In the genomic region with DNA sequence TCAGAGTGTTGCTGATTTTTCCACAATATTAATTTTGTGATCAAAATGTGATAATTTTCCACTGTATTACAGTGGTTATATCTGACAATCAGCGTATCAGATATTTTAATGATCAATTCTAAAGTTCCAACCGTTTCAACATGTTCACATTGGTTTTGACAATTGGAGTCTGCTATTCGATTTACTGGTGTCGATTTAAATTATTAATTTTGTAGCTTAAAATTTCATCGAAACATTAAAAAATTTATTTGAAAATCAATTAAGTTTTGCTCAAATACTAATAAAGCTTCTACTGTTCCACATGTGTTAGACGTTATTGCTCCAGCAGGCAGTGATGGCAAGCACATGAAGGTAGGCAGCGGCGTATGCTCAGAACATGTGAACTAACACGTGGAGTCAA, we compare ENCODE assay signal across 3 worm cellular contexts.
TF ChIP-seq lines count a peak whose summit lies in the region.

No protein-coding gene starts in this region.

TF ChIP-seq in whole organism, L1 larva, 84 proteins besides CTCF, POLR2A, EP300 and RAD21:
- no peak for TF ChIP-seq C04F5.9 (tag; optimal IDR thresholded peaks at IDR 0.05; lab: Kevin White, UChicago)
- TF ChIP-seq tbx-2 (tag; optimal IDR thresholded peaks at IDR 0.05; lab: Kevin White, UChicago) = no peak
- no peak for TF ChIP-seq unc-98 (GFP tag; IDR thresholded peaks at IDR 0.05; lab: Robert Waterston, UW)
- no peak for TF ChIP-seq elt-3 (tag; optimal IDR thresholded peaks at IDR 0.05; lab: Kevin White, UChicago)
- TF ChIP-seq dsc-1 (tag; optimal IDR thresholded peaks at IDR 0.05; lab: Kevin White, UChicago) = peak; percentile 19
- no peak for TF ChIP-seq tlp-1 (tag; optimal IDR thresholded peaks at IDR 0.05; lab: Kevin White, UChicago)

TF ChIP-seq in whole organism, L4 larva, 104 proteins besides CTCF, POLR2A, EP300 and RAD21:
- TF ChIP-seq snpc-1.2 (GFP tag; IDR thresholded peaks at IDR 0.05; lab: Robert Waterston, UW) (peak; percentile 59; the same call in 1 of the 2 replicates), egl-27 (tag; optimal IDR thresholded peaks at IDR 0.05; lab: Kevin White, UChicago) (no peak)

TF ChIP-seq in whole organism, young adult, 124 proteins besides CTCF, POLR2A, EP300 and RAD21:
- peak; percentile 67; the same call in 1 of the 2 replicates for TF ChIP-seq attf-6 (GFP tag; IDR thresholded peaks at IDR 0.05; lab: Robert Waterston, UW)
- no peak for TF ChIP-seq C17E4.6 (GFP tag; IDR thresholded peaks at IDR 0.05; lab: Robert Waterston, UW)
TF ChIP-seq in whole organism, young adult: peak in this region for 1.
